Worm (Caenorhabditis elegans) whole organism, young adult: ENCODE data around the gene F35E8.7.

Experiments used
- F10E7.11 ChIP-seq: sonication (generic microtip); optimal IDR thresholded peaks from 2 replicates; lab custom pipeline; 2017; ENCODE audit warnings: mild to moderate bottlenecking, missing genetic modification characterization, moderate library complexity, missing compliant biosample characterization
- aptf-3 ChIP-seq: fragments of 200-800 bp; sonication (Bioruptor generic); IDR thresholded peaks from 2 replicates; pipeline ENCODE4 v1.3.6; 2022; ENCODE audit warnings: missing genetic modification characterization, missing compliant biosample characterization
- ceh-100 ChIP-seq: fragments of 200-800 bp; sonication (Bioruptor generic); IDR thresholded peaks from 2 replicates; pipeline ENCODE4 v1.3.6; 2022; ENCODE audit warnings: missing genetic modification reagents, missing genetic modification characterization, missing compliant biosample characterization
- ceh-79 ChIP-seq: sonication (generic microtip); optimal IDR thresholded peaks from 2 replicates; lab custom pipeline; 2017; ENCODE audit warnings: mild to moderate bottlenecking, missing genetic modification characterization, missing compliant biosample characterization
- dpl-1 ChIP-seq: fragments of 150-350 bp; optimal IDR thresholded peaks from 2 replicates; lab custom pipeline; 2014; ENCODE audit warnings: missing biosample characterization, missing genetic modification reagents, missing genetic modification characterization
- egl-44 ChIP-seq: fragments of 200-800 bp; sonication (Bioruptor generic); IDR thresholded peaks from 2 replicates; pipeline ENCODE4 v1.3.6; 2022; ENCODE audit warnings: missing genetic modification reagents, missing genetic modification characterization, missing compliant biosample characterization
- let-607 ChIP-seq, 2 experiments: fragments of 200-800 bp in 1 of 2; sonication (Bioruptor generic) in 1 of 2; sonication (generic microtip) in 1 of 2; optimal IDR thresholded peaks; 2 replicates each; lab custom pipeline; 2016 to 2018; ENCODE audit warnings: mild to moderate bottlenecking in 2 of 2, missing compliant biosample characterization in 2 of 2, missing genetic modification characterization in 2 of 2, moderate library complexity in 2 of 2, missing genotype in 1 of 2
- lir-1 ChIP-seq: fragments of 200-800 bp; sonication (Bioruptor generic); conservative IDR thresholded peaks from 2 replicates; pipeline ENCODE4 v1.3.6; 2022; ENCODE audit warnings: missing genetic modification reagents, missing genetic modification characterization, missing compliant biosample characterization
- madf-6 ChIP-seq: fragments of 200-800 bp; sonication (Bioruptor generic); IDR thresholded peaks from 2 replicates; pipeline ENCODE4 v1.3.6; 2022; ENCODE audit warnings: missing genetic modification reagents, missing genetic modification characterization, missing compliant biosample characterization
- pbrm-1 ChIP-seq: fragments of 200-800 bp; sonication (Bioruptor generic); IDR thresholded peaks from 2 replicates; pipeline ENCODE4 v1.3.6; 2022; ENCODE audit warnings: missing genetic modification reagents, missing genetic modification characterization, missing compliant biosample characterization
- snpc-1.3 ChIP-seq: sonication (generic microtip); optimal IDR thresholded peaks from 2 replicates; lab custom pipeline; 2017; ENCODE audit warnings: missing genetic modification characterization, mild to moderate bottlenecking, missing compliant biosample characterization, antibody characterized with exemption, moderate library complexity, missing genotype, missing genetic modification reagents; ENCODE audit not compliant: insufficient read depth
- sptf-2 ChIP-seq: fragments of 200-800 bp; sonication (Bioruptor generic); optimal IDR thresholded peaks from 2 replicates; lab custom pipeline; 2018; ENCODE audit warnings: mild to moderate bottlenecking, missing genetic modification characterization, missing compliant biosample characterization
- unc-62 ChIP-seq: fragments of 150-350 bp; optimal IDR thresholded peaks from 2 replicates; lab custom pipeline; 2014; ENCODE audit warnings: missing biosample characterization, missing genetic modification reagents, missing genetic modification characterization
- ztf-3 ChIP-seq: fragments of 200-800 bp; sonication (Bioruptor generic); optimal IDR thresholded peaks from 2 replicates; lab custom pipeline; 2018; ENCODE audit warnings: mild to moderate bottlenecking, missing genetic modification characterization, missing compliant biosample characterization

DNA sequence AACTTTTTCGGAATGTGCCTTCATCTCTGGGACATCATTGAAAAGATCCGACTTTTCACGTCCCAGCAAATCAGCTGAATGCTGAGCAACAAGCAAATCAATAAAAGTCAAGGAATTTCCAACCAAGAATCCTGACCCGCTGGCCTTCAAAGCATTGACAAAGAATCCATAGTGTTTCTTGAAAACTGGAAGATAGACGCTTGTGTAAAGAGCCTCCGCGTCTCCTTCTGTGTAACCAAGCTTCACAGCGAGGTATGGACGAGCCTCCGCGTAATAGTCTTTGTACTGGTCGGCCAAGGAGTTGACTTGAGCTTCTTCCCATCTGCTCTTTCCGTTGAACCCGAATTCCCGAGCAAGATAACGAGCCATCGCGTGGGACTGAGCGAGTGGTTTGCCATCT, 1.5 kb downstream of the F35E8.7 start:
- TF ChIP-seq aptf-3 (no peak), dpl-1 (GFP tag; lab: Kevin White, UChicago) (no peak), sptf-2 (no peak), ztf-3 (no peak), unc-62 (GFP tag; lab: Kevin White, UChicago) (no peak), pbrm-1 (GFP tag; lab: Robert Waterston, UW) (no peak), ceh-79 (tag; lab: Kevin White, UChicago) (no peak), madf-6 (GFP tag; lab: Robert Waterston, UW) (no peak), lir-1 (no peak), ceh-100 (no peak), snpc-1.3 (tag; lab: Kevin White, UChicago) (no peak), let-607 (tag; optimal IDR thresholded peaks at IDR 0.05; lab: Kevin White, UChicago) (no peak), egl-44 (no peak), F10E7.11 (no peak)
